Fruit fly (Drosophila melanogaster): ENCODE measurements around the gene Ugt36E1.

The Ugt36E1 gene

dm6 chr2L:18839143-18839872, 12.7 kb downstream of the Ugt36E1 start, which contains the start of gene CG10600 (continued):
- TF ChIP-seq CG11456 (GFP tag; IDR thresholded peaks at IDR 0.05) (peak; percentile 92), CG18599 (GFP tag; optimal IDR thresholded peaks at IDR 0.05) (peak; percentile 86), CG10543 (GFP tag; optimal IDR thresholded peaks at IDR 0.05) (peak; percentile 75), CG16815 (GFP tag; optimal IDR thresholded peaks at IDR 0.05) (peak; percentile 55), abd-A (tag; optimal IDR thresholded peaks at IDR 0.05) (no peak), toy (GFP tag; IDR thresholded peaks at IDR 0.05) (peak; percentile 25; the same call in 1 of the 2 replicates), Hsf (GFP tag; optimal IDR thresholded peaks at IDR 0.05) (peak; percentile 92), E2f2 (GFP tag; IDR thresholded peaks at IDR 0.05) (peak; percentile 100), CG7357 (GFP tag; IDR thresholded peaks at IDR 0.05) (no peak; the same call in 2 of the 3 replicates), CG10431 (GFP tag; optimal IDR thresholded peaks at IDR 0.05) (peak; percentile 35), unc-4 (GFP tag; IDR thresholded peaks at IDR 0.05; ENCODE audit: partially characterized antibody) (peak; percentile 86), CG7271 (tag; optimal IDR thresholded peaks at IDR 0.05) (no peak), slbo (GFP tag; IDR thresholded peaks at IDR 0.05) (peak; percentile 90), NK7.1 (GFP tag; optimal IDR thresholded peaks at IDR 0.05) (peak; percentile 68), HLH54F (GFP tag; optimal IDR thresholded peaks at IDR 0.05) (peak; percentile 90), CG30403 (GFP tag; optimal IDR thresholded peaks at IDR 0.05) (peak; percentile 86), bcd (GFP tag; optimal IDR thresholded peaks at IDR 0.05) (peak; percentile 82), Elba2 (GFP tag; optimal IDR thresholded peaks at IDR 0.05) (peak; percentile 43), CG10959 (GFP tag; IDR thresholded peaks at IDR 0.05) (peak; percentile 53), tgo (GFP tag; IDR thresholded peaks at IDR 0.05) (peak; percentile 38; the same call in 2 of the 3 replicates), unpg (GFP tag; optimal IDR thresholded peaks at IDR 0.05) (peak; percentile 65), seq (GFP tag; IDR thresholded peaks at IDR 0.05) (no peak), Drgx (GFP tag; IDR thresholded peaks at IDR 0.05) (no peak), CG1603 (tag; optimal IDR thresholded peaks at IDR 0.05) (peak; percentile 92), Mrtf (GFP tag; IDR thresholded peaks at IDR 0.05) (peak; percentile 44; the same call in 1 of the 3 replicates), BtbVII (GFP tag; optimal IDR thresholded peaks at IDR 0.05) (peak; percentile 79), CG13894 (tag; optimal IDR thresholded peaks at IDR 0.05) (peak; percentile 83), CG7745 (tag; optimal IDR thresholded peaks at IDR 0.05) (no peak), CG17385 (GFP tag; optimal IDR thresholded peaks at IDR 0.05) (peak; percentile 68), Kr (GFP tag; optimal IDR thresholded peaks at IDR 0.05) (no peak), tin (GFP tag; optimal IDR thresholded peaks at IDR 0.05) (peak; percentile 89), Spps (tag; optimal IDR thresholded peaks at IDR 0.05) (peak; percentile 19), Fer3 (tag; optimal IDR thresholded peaks at IDR 0.05) (peak; percentile 70), Eip74EF (GFP tag; optimal IDR thresholded peaks at IDR 0.05) (no peak), fd3F (GFP tag; optimal IDR thresholded peaks at IDR 0.05) (peak; percentile 58), CG4404 (GFP tag; IDR thresholded peaks at IDR 0.05) (no peak), CG10366 (GFP tag; IDR thresholded peaks at IDR 0.05) (peak; percentile 57), ATbp (GFP tag; optimal IDR thresholded peaks at IDR 0.05) (peak; percentile 64), Dip2 (GFP tag; IDR thresholded peaks at IDR 0.05) (peak; percentile 84), inv (GFP tag; IDR thresholded peaks at IDR 0.05; ENCODE audit: partially characterized antibody) (peak; percentile 83), chm (GFP tag; IDR thresholded peaks at IDR 0.05) (peak; percentile 45; the same call in 1 of the 2 replicates), hth (optimal IDR thresholded peaks at IDR 0.05) (no peak), CG1233 (GFP tag; optimal IDR thresholded peaks at IDR 0.05) (peak; percentile 69), CG15269 (tag; optimal IDR thresholded peaks at IDR 0.05) (no peak), bbx (GFP tag; IDR thresholded peaks at IDR 0.05; ENCODE audit: partially characterized antibody) (peak; percentile 93), danr (GFP tag; IDR thresholded peaks at IDR 0.05) (no peak), fd96Cb (tag; optimal IDR thresholded peaks at IDR 0.05) (peak; percentile 16), gro (GFP tag; optimal IDR thresholded peaks at IDR 0.05) (peak; percentile 85), CG17612 (GFP tag; IDR thresholded peaks at IDR 0.05) (peak; percentile 43; the same call in 1 of the 2 replicates)
